Worm (Caenorhabditis elegans) whole organism, L2 larva: ENCODE measurements around the gene C30G4.4.

Source experiments
- C34F6.9 ChIP-seq: fragments of 150-350 bp; optimal IDR thresholded peaks from 2 replicates; lab custom pipeline; 2014; ENCODE audit warnings: missing biosample characterization, missing genetic modification characterization
- F13H6.1 ChIP-seq: sonication (generic microtip); optimal IDR thresholded peaks from 2 replicates; lab custom pipeline; 2016; ENCODE audit warnings: missing genetic modification characterization, missing compliant biosample characterization
- R02D3.7 ChIP-seq: fragments of 150-350 bp; optimal IDR thresholded peaks from 2 replicates; lab custom pipeline; 2014; ENCODE audit warnings: missing biosample characterization, missing genetic modification characterization
- Y55F3AM.14 ChIP-seq: fragments of 200-800 bp; sonication (Bioruptor generic); optimal IDR thresholded peaks from 2 replicates; lab custom pipeline; 2018; ENCODE audit warnings: mild to moderate bottlenecking, missing genetic modification characterization, missing compliant biosample characterization
- ZK546.5 ChIP-seq: sonication (generic microtip); optimal IDR thresholded peaks from 2 replicates; lab custom pipeline; 2017; ENCODE audit warnings: missing biosample characterization, missing genetic modification characterization
- alr-1 ChIP-seq: fragments of 150-350 bp; optimal IDR thresholded peaks from 2 replicates; lab custom pipeline; 2014; ENCODE audit warnings: missing biosample characterization, missing genetic modification characterization
- aly-2 ChIP-seq: fragments of 150-350 bp; optimal IDR thresholded peaks from 2 replicates; lab custom pipeline; 2014; ENCODE audit warnings: missing biosample characterization, missing genetic modification characterization
- ama-1 ChIP-seq: fragments of 150-350 bp; optimal IDR thresholded peaks from 2 replicates; lab custom pipeline; 2018; ENCODE audit warnings: inconsistent platforms
- blmp-1 ChIP-seq: sonication (generic microtip); optimal IDR thresholded peaks from 2 replicates; lab custom pipeline; 2017; ENCODE audit warnings: missing genetic modification characterization, mild to moderate bottlenecking, missing compliant biosample characterization, antibody characterized with exemption, moderate library complexity; ENCODE audit not compliant: insufficient read depth
- ceh-16 ChIP-seq: fragments of 150-350 bp; optimal IDR thresholded peaks from 2 replicates; lab custom pipeline; 2014; ENCODE audit warnings: missing biosample characterization, missing genetic modification characterization
- ceh-82 ChIP-seq: fragments of 150-350 bp; optimal IDR thresholded peaks from 2 replicates; lab custom pipeline; 2014; ENCODE audit warnings: missing biosample characterization, missing genetic modification characterization
- crh-2 ChIP-seq: sonication (generic microtip); optimal IDR thresholded peaks from 2 replicates; lab custom pipeline; 2017; ENCODE audit warnings: missing biosample characterization, missing genetic modification characterization
- dmd-4 ChIP-seq: sonication (generic microtip); optimal IDR thresholded peaks from 2 replicates; lab custom pipeline; 2017; ENCODE audit warnings: missing biosample characterization, missing genetic modification characterization
- egl-27 ChIP-seq: sonication (generic microtip); optimal IDR thresholded peaks from 3 replicates; lab custom pipeline; 2017; ENCODE audit warnings: missing biosample characterization, missing genetic modification reagents, missing genetic modification characterization
- elt-1 ChIP-seq: fragments of 150-350 bp; optimal IDR thresholded peaks from 2 replicates; lab custom pipeline; 2014; ENCODE audit warnings: missing biosample characterization, missing genetic modification characterization
- elt-3 ChIP-seq: sonication (generic microtip); optimal IDR thresholded peaks from 2 replicates; lab custom pipeline; 2017; ENCODE audit warnings: missing biosample characterization, missing genetic modification characterization
- fos-1 ChIP-seq: fragments of 150-350 bp; optimal IDR thresholded peaks from 2 replicates; lab custom pipeline; 2014; ENCODE audit warnings: missing biosample characterization, missing genetic modification characterization
- gmeb-1 ChIP-seq: fragments of 150-350 bp; optimal IDR thresholded peaks from 2 replicates; lab custom pipeline; 2014; ENCODE audit warnings: missing biosample characterization, missing genetic modification characterization
- lin-11 ChIP-seq: fragments of 150-350 bp; sonication (generic microtip); optimal IDR thresholded peaks from 2 replicates; lab custom pipeline; 2014; ENCODE audit warnings: missing biosample characterization, missing genetic modification characterization, inconsistent platforms, mixed read lengths
- lin-13 ChIP-seq: fragments of 150-350 bp; optimal IDR thresholded peaks from 2 replicates; lab custom pipeline; 2014; ENCODE audit warnings: missing biosample characterization, missing genetic modification reagents, missing genetic modification characterization
- lin-39 ChIP-seq: fragments of 150-350 bp; optimal IDR thresholded peaks from 2 replicates; lab custom pipeline; 2014; ENCODE audit warnings: missing biosample characterization, missing genetic modification reagents, missing genetic modification characterization
- lsy-2 ChIP-seq, 2 experiments: fragments of 150-350 bp in 1 of 2; sonication (generic microtip) in 1 of 2; optimal IDR thresholded peaks; 2 replicates each; lab custom pipeline; 2014 to 2017; ENCODE audit warnings: missing biosample characterization in 2 of 2, missing genetic modification characterization in 2 of 2
- mab-5 ChIP-seq: fragments of 150-350 bp; optimal IDR thresholded peaks from 2 replicates; lab custom pipeline; 2014; ENCODE audit warnings: missing biosample characterization, missing genetic modification characterization
- mbf-1 ChIP-seq: sonication (generic microtip); optimal IDR thresholded peaks from 2 replicates; lab custom pipeline; 2017; ENCODE audit warnings: missing biosample characterization, missing genetic modification characterization
- mdl-1 ChIP-seq, 2 experiments: fragments of 150-350 bp in 1 of 2; sonication (generic microtip) in 1 of 2; optimal IDR thresholded peaks; 2 replicates each; lab custom pipeline; 2017; ENCODE audit warnings: missing biosample characterization in 2 of 2, missing genetic modification characterization in 2 of 2
- nhr-10 ChIP-seq: sonication (generic microtip); optimal IDR thresholded peaks from 2 replicates; lab custom pipeline; 2017; ENCODE audit warnings: missing biosample characterization, missing genetic modification characterization
- nhr-11 ChIP-seq: fragments of 150-350 bp; optimal IDR thresholded peaks from 2 replicates; lab custom pipeline; 2014; ENCODE audit warnings: missing biosample characterization, missing genetic modification characterization
- nhr-12 ChIP-seq: fragments of 150-350 bp; optimal IDR thresholded peaks from 2 replicates; lab custom pipeline; 2014; ENCODE audit warnings: missing biosample characterization, missing genetic modification characterization
- nhr-129 ChIP-seq: fragments of 150-350 bp; optimal IDR thresholded peaks from 2 replicates; lab custom pipeline; 2014; ENCODE audit warnings: missing biosample characterization, missing genetic modification characterization
- nhr-21 ChIP-seq: fragments of 150-350 bp; optimal IDR thresholded peaks from 2 replicates; lab custom pipeline; 2014; ENCODE audit warnings: missing biosample characterization, missing genetic modification characterization
- nhr-23 ChIP-seq: fragments of 150-350 bp; optimal IDR thresholded peaks from 2 replicates; lab custom pipeline; 2014; ENCODE audit warnings: missing biosample characterization, missing genetic modification reagents, missing genetic modification characterization
- nhr-237 ChIP-seq: fragments of 150-350 bp; optimal IDR thresholded peaks from 2 replicates; lab custom pipeline; 2014; ENCODE audit warnings: missing biosample characterization, missing genetic modification characterization
- nhr-25 ChIP-seq: fragments of 150-350 bp; sonication (generic microtip); optimal IDR thresholded peaks from 3 replicates; lab custom pipeline; 2014; ENCODE audit warnings: missing biosample characterization, missing genetic modification characterization
- nhr-6 ChIP-seq: fragments of 150-350 bp; optimal IDR thresholded peaks from 2 replicates; lab custom pipeline; 2014; ENCODE audit warnings: missing biosample characterization, missing genetic modification characterization
- nhr-77 ChIP-seq: fragments of 150-350 bp; optimal IDR thresholded peaks from 2 replicates; lab custom pipeline; 2014; ENCODE audit warnings: missing biosample characterization, missing genetic modification characterization
- peb-1 ChIP-seq: fragments of 150-350 bp; optimal IDR thresholded peaks from 2 replicates; lab custom pipeline; 2014; ENCODE audit warnings: missing biosample characterization, missing genetic modification characterization
- sem-4 ChIP-seq: fragments of 150-350 bp; optimal IDR thresholded peaks from 2 replicates; lab custom pipeline; 2014; ENCODE audit warnings: missing biosample characterization, missing genetic modification reagents, missing genetic modification characterization
- skn-1 ChIP-seq: sonication (generic microtip); optimal IDR thresholded peaks from 2 replicates; lab custom pipeline; 2017; ENCODE audit warnings: missing biosample characterization, missing genetic modification characterization
- sma-3 ChIP-seq: sonication (generic microtip); optimal IDR thresholded peaks from 2 replicates; lab custom pipeline; 2016; ENCODE audit warnings: missing genetic modification reagents, missing genetic modification characterization, missing compliant biosample characterization
- sma-9 ChIP-seq, 2 experiments: fragments of 150-350 bp in 1 of 2; sonication (generic microtip) in 1 of 2; optimal IDR thresholded peaks; 2 replicates each; lab custom pipeline; 2014 to 2016; ENCODE audit warnings: missing genetic modification characterization in 2 of 2, mild to moderate bottlenecking in 1 of 2, missing biosample characterization in 1 of 2, missing compliant biosample characterization in 1 of 2, missing genetic modification reagents in 1 of 2, moderate library complexity in 1 of 2
- snpc-4 ChIP-seq: fragments of 150-350 bp; optimal IDR thresholded peaks from 2 replicates; lab custom pipeline; 2014; ENCODE audit warnings: missing biosample characterization, missing genetic modification characterization
- unc-39 ChIP-seq: fragments of 150-350 bp; optimal IDR thresholded peaks from 2 replicates; lab custom pipeline; 2014; ENCODE audit warnings: missing biosample characterization, missing genetic modification characterization
- unc-55 ChIP-seq: fragments of 150-350 bp; sonication (generic microtip); optimal IDR thresholded peaks from 3 replicates; lab custom pipeline; 2014; ENCODE audit warnings: missing biosample characterization, missing genetic modification reagents, missing genetic modification characterization
- unc-62 ChIP-seq: fragments of 150-350 bp; optimal IDR thresholded peaks from 2 replicates; lab custom pipeline; 2014; ENCODE audit warnings: missing biosample characterization, missing genetic modification reagents, missing genetic modification characterization
- zag-1 ChIP-seq: fragments of 150-350 bp; optimal IDR thresholded peaks from 2 replicates; lab custom pipeline; 2014; ENCODE audit warnings: missing biosample characterization, missing genetic modification characterization
- ztf-1 ChIP-seq: fragments of 200-800 bp; sonication (Bioruptor generic); conservative IDR thresholded peaks from 2 replicates; pipeline ENCODE4 v1.3.6; 2022; ENCODE audit warnings: missing genetic modification characterization, missing compliant biosample characterization
- ztf-11 ChIP-seq: sonication (generic microtip); optimal IDR thresholded peaks from 2 replicates; lab custom pipeline; 2017; ENCODE audit warnings: missing biosample characterization, missing genetic modification characterization
- ztf-4 ChIP-seq: fragments of 150-350 bp; optimal IDR thresholded peaks from 2 replicates; lab custom pipeline; 2014; ENCODE audit warnings: missing biosample characterization, missing genetic modification characterization

C30G4.4 gene

DNA sequence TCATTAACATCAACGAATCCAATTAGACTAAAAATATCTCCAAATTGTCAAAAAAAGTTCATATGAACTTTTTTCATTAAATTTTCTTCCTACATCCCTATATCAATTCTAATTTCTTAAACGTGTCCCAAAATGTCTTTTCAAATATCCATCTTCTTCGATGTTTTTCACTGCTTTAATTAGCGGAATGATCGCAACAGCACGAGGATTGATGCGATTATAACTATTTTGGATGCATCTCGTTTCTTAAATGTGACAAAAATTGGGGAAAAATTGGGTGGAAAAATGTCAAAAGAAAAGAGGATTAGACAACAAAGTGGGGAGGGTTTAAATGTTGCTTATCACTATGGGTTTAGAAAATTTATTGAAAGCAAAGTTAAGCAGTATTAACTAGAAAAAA lies 37.8 kb downstream of the C30G4.4 start:
- TF ChIP-seq sma-9 (GFP tag; optimal IDR thresholded peaks at IDR 0.05; lab: Kevin White, UChicago) = peak; percentile 21
- TF ChIP-seq sma-9 (tag; optimal IDR thresholded peaks at IDR 0.05; lab: Kevin White, UChicago) = no peak
- TF ChIP-seq sem-4 = peak; percentile 54
- TF ChIP-seq ztf-1 = no peak

DNA sequence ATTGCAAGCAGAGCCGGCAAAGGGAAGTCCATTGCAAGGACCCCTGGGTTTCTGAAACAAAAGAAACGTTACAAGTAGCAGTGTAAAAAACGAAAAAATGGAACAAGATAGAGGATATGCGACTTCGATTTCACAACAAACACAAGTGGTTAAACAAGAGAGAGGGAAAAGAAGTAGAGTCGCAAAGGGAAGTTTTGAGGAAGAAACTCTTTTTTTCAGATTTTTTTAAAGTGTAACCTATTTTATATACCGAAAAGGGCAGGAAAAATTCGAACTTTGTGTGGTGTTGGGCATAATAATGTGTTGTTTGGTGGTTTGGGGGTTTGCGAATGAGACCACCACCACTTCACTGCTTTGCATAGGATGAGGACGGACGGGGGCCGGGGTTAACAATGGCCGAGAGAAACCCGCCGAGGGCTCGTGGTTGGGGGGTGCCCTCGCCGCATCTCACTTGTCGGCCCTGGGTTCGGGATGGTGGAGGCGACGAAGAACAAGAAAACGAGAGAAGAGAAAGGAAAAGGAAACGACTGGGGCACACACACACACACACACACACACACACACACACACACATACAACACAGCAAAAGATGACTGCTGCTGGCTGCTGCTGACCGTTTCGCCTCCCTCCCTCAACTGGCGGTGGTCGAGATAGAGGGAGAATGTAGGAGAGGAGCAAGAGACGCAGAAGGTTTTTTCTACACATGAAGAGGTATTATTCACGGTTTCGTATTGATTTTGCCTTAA lies 41.6 kb downstream of the C30G4.4 start, which contains the start of gene ptrn-1:
TSS of gene ptrn-1 (minus strand) at position 51 of the 746 bp plus-strand sequence.
- peak; percentile 48 for TF ChIP-seq nhr-21
- no peak for TF ChIP-seq sem-4
- no peak for TF ChIP-seq nhr-6 (tag; lab: Kevin White, UChicago)
- TF ChIP-seq ceh-82 (tag; lab: Kevin White, UChicago) = no peak
- TF ChIP-seq ceh-16 (tag; lab: Kevin White, UChicago) = peak; percentile 65
- peak; percentile 72 for TF ChIP-seq lin-13 (GFP tag; lab: Kevin White, UChicago)
- no peak for TF ChIP-seq unc-39 (tag; lab: Kevin White, UChicago)
- peak; percentile 47 for TF ChIP-seq nhr-25 (tag; lab: Kevin White, UChicago)
- peak; percentile 67 for TF ChIP-seq crh-2 (tag; lab: Kevin White, UChicago)
- TF ChIP-seq ZK546.5 (tag; lab: Kevin White, UChicago) = no peak
- TF ChIP-seq elt-3 = no peak
- TF ChIP-seq R02D3.7 (tag; lab: Kevin White, UChicago) = no peak
- TF ChIP-seq ama-1 = no peak
- no peak for TF ChIP-seq alr-1 (tag; lab: Kevin White, UChicago)
- peak; percentile 20 to 46 for TF ChIP-seq lsy-2 (tag; optimal IDR thresholded peaks at IDR 0.05; lab: Kevin White, UChicago)
- peak; percentile 53 for TF ChIP-seq lin-11
- peak; percentile 82 for TF ChIP-seq Y55F3AM.14
- no peak for TF ChIP-seq aly-2 (tag; lab: Kevin White, UChicago)
- no peak for TF ChIP-seq lin-39
- TF ChIP-seq nhr-11 = no peak
- no peak for TF ChIP-seq nhr-237 (tag; lab: Kevin White, UChicago)
- no peak for TF ChIP-seq peb-1 (tag; lab: Kevin White, UChicago)
- TF ChIP-seq zag-1 (tag; lab: Kevin White, UChicago) = peak; percentile 49
- TF ChIP-seq F13H6.1 (tag; lab: Kevin White, UChicago) = peak; percentile 86
- no peak for TF ChIP-seq nhr-12
- TF ChIP-seq ztf-1 = no peak
- TF ChIP-seq fos-1 (tag; lab: Kevin White, UChicago) = peak; percentile 73
- TF ChIP-seq gmeb-1 (tag; lab: Kevin White, UChicago) = peak; percentile 7
- no peak for TF ChIP-seq snpc-4 (tag; lab: Kevin White, UChicago)
- TF ChIP-seq dmd-4 (tag; lab: Kevin White, UChicago) = no peak
- TF ChIP-seq ztf-11 = no peak
- peak; percentile 39 for TF ChIP-seq egl-27 (tag; lab: Kevin White, UChicago)
- TF ChIP-seq mdl-1 (tag; optimal IDR thresholded peaks at IDR 0.05; lab: Kevin White, UChicago) = peak in 1 of 2 experiments; percentile 1
- TF ChIP-seq C34F6.9 (tag; lab: Kevin White, UChicago) = peak; percentile 50
- TF ChIP-seq unc-55 (GFP tag; lab: Kevin White, UChicago) = peak; percentile 76
- TF ChIP-seq nhr-129 (tag; lab: Kevin White, UChicago) = peak; percentile 85
- TF ChIP-seq ztf-4 = peak; percentile 9
- peak; percentile 85 for TF ChIP-seq blmp-1 (tag; lab: Kevin White, UChicago)
- no peak for TF ChIP-seq nhr-77 (tag; lab: Kevin White, UChicago)
- TF ChIP-seq sma-9 (GFP tag; optimal IDR thresholded peaks at IDR 0.05; lab: Kevin White, UChicago) = peak; percentile 66
- TF ChIP-seq sma-9 (tag; optimal IDR thresholded peaks at IDR 0.05; lab: Kevin White, UChicago) = no peak
- TF ChIP-seq sma-3 = no peak
- no peak for TF ChIP-seq unc-62 (GFP tag; lab: Kevin White, UChicago)
- no peak for TF ChIP-seq mbf-1 (tag; lab: Kevin White, UChicago)
- no peak for TF ChIP-seq nhr-23 (tag; lab: Kevin White, UChicago)
- no peak for TF ChIP-seq skn-1 (tag; lab: Kevin White, UChicago)
- TF ChIP-seq mab-5 (tag; lab: Kevin White, UChicago) = peak; percentile 34
- no peak for TF ChIP-seq elt-1 (tag; lab: Kevin White, UChicago)
- TF ChIP-seq nhr-10 (tag; lab: Kevin White, UChicago) = no peak
